Fruit fly (Drosophila melanogaster): Measurements from ENCODE around the gene tfc.

The tfc gene

dm6 chr3L:1295693-1296092 is 39.4 kb downstream of the tfc start, which contains the start of gene Rabex-5 (continued):
- TF ChIP-seq Xrp1 (GFP tag; IDR thresholded peaks at IDR 0.05) = no peak; the same call in 1 of the 2 replicates
- TF ChIP-seq Bdp1 (GFP tag; optimal IDR thresholded peaks at IDR 0.05) = no peak
- no peak for TF ChIP-seq CG9437 (GFP tag; optimal IDR thresholded peaks at IDR 0.05)
- no peak for TF ChIP-seq CG4328 (GFP tag; optimal IDR thresholded peaks at IDR 0.05)
- TF ChIP-seq CG18011 (GFP tag; optimal IDR thresholded peaks at IDR 0.05) = no peak
- TF ChIP-seq B-H2 (GFP tag; optimal IDR thresholded peaks at IDR 0.05) = no peak
- TF ChIP-seq fd3F (GFP tag; optimal IDR thresholded peaks at IDR 0.05) = no peak
- TF ChIP-seq dati (GFP tag; IDR thresholded peaks at IDR 0.05) = no peak
- TF ChIP-seq CG31365 (tag; optimal IDR thresholded peaks at IDR 0.05) = no peak
- peak; percentile 82; the same call in 1 of the 2 replicates for TF ChIP-seq inv (GFP tag; IDR thresholded peaks at IDR 0.05; ENCODE audit: partially characterized antibody)
- no peak for TF ChIP-seq CG4360 (GFP tag; IDR thresholded peaks at IDR 0.05)
- no peak for TF ChIP-seq ab (GFP tag; optimal IDR thresholded peaks at IDR 0.05)
- no peak for TF ChIP-seq gcm (GFP tag; optimal IDR thresholded peaks at IDR 0.05)
- TF ChIP-seq CG18619 (GFP tag; optimal IDR thresholded peaks at IDR 0.05) = no peak
- TF ChIP-seq CG12104 (GFP tag; optimal IDR thresholded peaks at IDR 0.05) = no peak
- TF ChIP-seq Ets97D (GFP tag; optimal IDR thresholded peaks at IDR 0.05) = peak; percentile 63
- peak; percentile 55; the same call in 1 of the 3 replicates for TF ChIP-seq CG11456 (GFP tag; IDR thresholded peaks at IDR 0.05)
- no peak for TF ChIP-seq CG7839 (tag; optimal IDR thresholded peaks at IDR 0.05)
- peak; percentile 9 for TF ChIP-seq NK7.1 (GFP tag; optimal IDR thresholded peaks at IDR 0.05)
- TF ChIP-seq klu (GFP tag; IDR thresholded peaks at IDR 0.05) = no peak
- peak; percentile 73 for TF ChIP-seq vnd (GFP tag; IDR thresholded peaks at IDR 0.05; ENCODE audit: partially characterized antibody)
- TF ChIP-seq trh (GFP tag; optimal IDR thresholded peaks at IDR 0.05) = no peak
- TF ChIP-seq z (GFP tag; IDR thresholded peaks at IDR 0.05) = no peak
- TF ChIP-seq D (optimal IDR thresholded peaks at IDR 0.05) = no peak
- no peak for TF ChIP-seq D (GFP tag; optimal IDR thresholded peaks at IDR 0.05)
- no peak for TF ChIP-seq usp (GFP tag; optimal IDR thresholded peaks at IDR 0.05)
- no peak for TF ChIP-seq kah (GFP tag; optimal IDR thresholded peaks at IDR 0.05)
- TF ChIP-seq ftz-f1 (GFP tag; optimal IDR thresholded peaks at IDR 0.05) = peak; percentile 0
- TF ChIP-seq Gsc (GFP tag; IDR thresholded peaks at IDR 0.05) = no peak
- TF ChIP-seq CG14710 (tag; optimal IDR thresholded peaks at IDR 0.05) = peak; percentile 49
- no peak for TF ChIP-seq Nf-YA (GFP tag; IDR thresholded peaks at IDR 0.05)
- TF ChIP-seq da (GFP tag; optimal IDR thresholded peaks at IDR 0.05) = no peak
- no peak for TF ChIP-seq CG10462 (GFP tag; optimal IDR thresholded peaks at IDR 0.05)
- TF ChIP-seq ash1 (GFP tag; optimal IDR thresholded peaks at IDR 0.05) = no peak
- TF ChIP-seq CG12744 (GFP tag; optimal IDR thresholded peaks at IDR 0.05) = no peak
- TF ChIP-seq CG6765 (GFP tag; optimal IDR thresholded peaks at IDR 0.05) = no peak
- peak in 1 of 2 experiments; percentile 24 for TF ChIP-seq Pdp1 (GFP tag; optimal IDR thresholded peaks at IDR 0.05)
- TF ChIP-seq Rfx (GFP tag; IDR thresholded peaks at IDR 0.05) = peak; percentile 63
- TF ChIP-seq CG30403 (GFP tag; optimal IDR thresholded peaks at IDR 0.05) = peak; percentile 41
- no peak for TF ChIP-seq CG9609 (GFP tag; optimal IDR thresholded peaks at IDR 0.05)
- TF ChIP-seq hbn (GFP tag; IDR thresholded peaks at IDR 0.05; ENCODE audit: partially characterized antibody) = peak; percentile 78
- TF ChIP-seq Fer1 (GFP tag; optimal IDR thresholded peaks at IDR 0.05) = no peak
- no peak for TF ChIP-seq CG4820 (GFP tag; optimal IDR thresholded peaks at IDR 0.05)
- TF ChIP-seq CG12942 (GFP tag; optimal IDR thresholded peaks at IDR 0.05) = no peak
- TF ChIP-seq CG10366 (GFP tag; IDR thresholded peaks at IDR 0.05) = peak; percentile 22; the same call in 1 of the 2 replicates
- peak; percentile 75 for TF ChIP-seq sna (GFP tag; IDR thresholded peaks at IDR 0.05; ENCODE audit: partially characterized antibody)
- no peak for TF ChIP-seq ara (GFP tag; IDR thresholded peaks at IDR 0.05)
- no peak for TF ChIP-seq CG18599 (GFP tag; optimal IDR thresholded peaks at IDR 0.05)
- TF ChIP-seq ap (GFP tag; IDR thresholded peaks at IDR 0.05) = no peak
- TF ChIP-seq CHES-1-like (GFP tag; optimal IDR thresholded peaks at IDR 0.05) = peak; percentile 67
- peak; percentile 90 for TF ChIP-seq CG6791 (GFP tag; IDR thresholded peaks at IDR 0.05; ENCODE audit: partially characterized antibody)
- no peak for TF ChIP-seq psq (GFP tag; optimal IDR thresholded peaks at IDR 0.05)

Data from whole organism, embryonic.